Worm (Caenorhabditis elegans) whole organism, L1 larva: ENCODE measurements around the gene str-43.

Experiments used
- efl-1 ChIP-seq, 4 experiments: fragments of 150-350 bp; optimal IDR thresholded peaks in 3 of 4; peaks in 1 of 4; 1 replicate in 1 of 4; 2 replicates in 3 of 4; lab custom pipeline; 2014; ENCODE audit warnings: missing biosample characterization in 2 of 4, missing genetic modification characterization in 2 of 4, missing genetic modification reagents in 2 of 4
- hlh-17 ChIP-seq: fragments of 200-800 bp; sonication (Bioruptor generic); optimal IDR thresholded peaks from 2 replicates; lab custom pipeline; 2018; ENCODE audit warnings: missing genetic modification characterization, mild to moderate bottlenecking, missing compliant biosample characterization, moderate library complexity, borderline replicate concordance
- lin-15B ChIP-seq: fragments of 150-350 bp; sonication (generic microtip); optimal IDR thresholded peaks from 3 replicates; lab custom pipeline; 2014; ENCODE audit warnings: missing biosample characterization, missing genetic modification characterization
- unc-62 ChIP-seq: fragments of 150-350 bp; optimal IDR thresholded peaks from 2 replicates; lab custom pipeline; 2014; ENCODE audit warnings: missing biosample characterization, missing genetic modification reagents, missing genetic modification characterization

- TF ChIP-seq efl-1 (optimal IDR thresholded peaks at IDR 0.05; lab: Kevin White, UChicago), result no peak
- TF ChIP-seq efl-1 (GFP tag; optimal IDR thresholded peaks at IDR 0.05 in 1 of 2; lab: Kevin White, UChicago), result no peak
- no peak for TF ChIP-seq unc-62 (GFP tag; lab: Kevin White, UChicago)
- TF ChIP-seq lin-15B (tag; lab: Kevin White, UChicago), result no peak
- no peak for TF ChIP-seq hlh-17 (GFP tag; lab: Kevin White, UChicago)
Measured at ce11 chrV:15796087-15796486, 44.1 kb upstream of the str-43 start, which contains the start of gene nhr-223.
